Worm (Caenorhabditis elegans) whole organism, mixed stage, embryonic: Measurements from ENCODE around the gene Y57G11A.4.

Experiments used
- M03D4.4 ChIP-seq: sonication (generic microtip); optimal IDR thresholded peaks from 2 replicates; lab custom pipeline; 2017; ENCODE audit warnings: mild to moderate bottlenecking, missing genetic modification characterization, missing compliant biosample characterization
- ceh-39 ChIP-seq: fragments of 150-350 bp; optimal IDR thresholded peaks from 2 replicates; lab custom pipeline; 2014; ENCODE audit warnings: missing biosample characterization, missing genetic modification characterization
- ceh-43 ChIP-seq: fragments of 200-800 bp; sonication (Bioruptor generic); optimal IDR thresholded peaks from 2 replicates; lab custom pipeline; 2018; ENCODE audit warnings: mild to moderate bottlenecking, missing genetic modification characterization, moderate library complexity, missing compliant biosample characterization
- ceh-83 ChIP-seq: fragments of 200-800 bp; sonication (Bioruptor generic); optimal IDR thresholded peaks from 2 replicates; lab custom pipeline; 2018; ENCODE audit warnings: mild to moderate bottlenecking, missing genetic modification characterization, missing compliant biosample characterization
- cnd-1 ChIP-seq: fragments of 200-800 bp; sonication (Bioruptor generic); optimal IDR thresholded peaks from 2 replicates; lab custom pipeline; 2018; ENCODE audit warnings: mild to moderate bottlenecking, missing genetic modification characterization, missing compliant biosample characterization
- drap-1 ChIP-seq: fragments of 200-800 bp; sonication (Bioruptor generic); optimal IDR thresholded peaks from 3 replicates; lab custom pipeline; 2018; ENCODE audit warnings: mild to moderate bottlenecking, missing genetic modification characterization, missing compliant biosample characterization
- elt-1 ChIP-seq: sonication (generic microtip); optimal IDR thresholded peaks from 2 replicates; lab custom pipeline; 2017; ENCODE audit warnings: missing genetic modification characterization, mild to moderate bottlenecking, missing compliant biosample characterization, antibody characterized with exemption, moderate library complexity, borderline replicate concordance; ENCODE audit not compliant: insufficient read depth
- elt-3 ChIP-seq: fragments of 150-350 bp; optimal IDR thresholded peaks from 2 replicates; lab custom pipeline; 2014; ENCODE audit warnings: missing biosample characterization, missing genetic modification characterization
- flh-1 ChIP-seq: fragments of 200-800 bp; sonication (Bioruptor generic); optimal IDR thresholded peaks from 2 replicates; lab custom pipeline; 2018; ENCODE audit warnings: mild to moderate bottlenecking, missing genetic modification characterization, moderate library complexity, missing compliant biosample characterization
- ham-2 ChIP-seq: fragments of 200-800 bp; sonication (Bioruptor generic); optimal IDR thresholded peaks from 2 replicates; lab custom pipeline; 2018; ENCODE audit warnings: mild to moderate bottlenecking, missing genetic modification characterization, missing compliant biosample characterization
- hlh-1 ChIP-seq: fragments of 150-350 bp; optimal IDR thresholded peaks from 2 replicates; lab custom pipeline; 2014; ENCODE audit warnings: missing biosample characterization, missing genetic modification reagents, missing genetic modification characterization
- lin-13 ChIP-seq: fragments of 150-350 bp; optimal IDR thresholded peaks from 2 replicates; lab custom pipeline; 2014; ENCODE audit warnings: missing biosample characterization, missing genetic modification characterization
- lsy-2 ChIP-seq: fragments of 150-350 bp; optimal IDR thresholded peaks from 2 replicates; lab custom pipeline; 2014; ENCODE audit warnings: missing biosample characterization, missing genetic modification characterization
- mep-1 ChIP-seq: fragments of 150-350 bp; optimal IDR thresholded peaks from 2 replicates; lab custom pipeline; 2017; ENCODE audit warnings: missing biosample characterization, missing genetic modification reagents, missing genetic modification characterization, inconsistent platforms
- mls-2 ChIP-seq: sonication (generic microtip); optimal IDR thresholded peaks from 2 replicates; lab custom pipeline; 2016; ENCODE audit warnings: mild to moderate bottlenecking, missing genetic modification characterization, moderate library complexity, missing compliant biosample characterization
- nhr-12 ChIP-seq: fragments of 150-350 bp; optimal IDR thresholded peaks from 2 replicates; lab custom pipeline; 2014; ENCODE audit warnings: missing biosample characterization, missing genetic modification characterization
- nhr-237 ChIP-seq: fragments of 150-350 bp; optimal IDR thresholded peaks from 2 replicates; lab custom pipeline; 2014; ENCODE audit warnings: missing biosample characterization, missing genetic modification characterization
- nhr-28 ChIP-seq: fragments of 150-350 bp; optimal IDR thresholded peaks from 2 replicates; lab custom pipeline; 2014; ENCODE audit warnings: missing biosample characterization, missing genetic modification characterization
- nhr-76 ChIP-seq: sonication (generic microtip); optimal IDR thresholded peaks from 2 replicates; lab custom pipeline; 2017; ENCODE audit warnings: missing biosample characterization, missing genetic modification characterization
- pha-4 ChIP-seq: fragments of 150-350 bp; optimal IDR thresholded peaks from 2 replicates; lab custom pipeline; 2018; ENCODE audit warnings: missing biosample characterization, missing genetic modification reagents, missing genetic modification characterization
- sem-2 ChIP-seq: fragments of 200-800 bp; sonication (Bioruptor generic); optimal IDR thresholded peaks from 2 replicates; lab custom pipeline; 2018; ENCODE audit warnings: mild to moderate bottlenecking, missing genetic modification characterization, missing compliant biosample characterization
- snpc-4 ChIP-seq: fragments of 150-350 bp; optimal IDR thresholded peaks from 2 replicates; lab custom pipeline; 2014; ENCODE audit warnings: missing biosample characterization, missing genetic modification characterization
- sptf-1 ChIP-seq: sonication (generic microtip); optimal IDR thresholded peaks from 2 replicates; lab custom pipeline; 2017; ENCODE audit warnings: mild to moderate bottlenecking, missing genetic modification characterization, moderate library complexity, missing compliant biosample characterization
- tbx-8 ChIP-seq: fragments of 200-800 bp; sonication (Bioruptor generic); optimal IDR thresholded peaks from 2 replicates; lab custom pipeline; 2018; ENCODE audit warnings: mild to moderate bottlenecking, missing genetic modification characterization, moderate library complexity, missing compliant biosample characterization
- unc-120 ChIP-seq: sonication (generic microtip); optimal IDR thresholded peaks from 2 replicates; lab custom pipeline; 2017; ENCODE audit warnings: missing genetic modification characterization, missing compliant biosample characterization; ENCODE audit not compliant: poor library complexity, severe bottlenecking
- unc-39 ChIP-seq: fragments of 150-350 bp; optimal IDR thresholded peaks from 2 replicates; lab custom pipeline; 2014; ENCODE audit warnings: missing biosample characterization, missing genetic modification characterization
- unc-62 ChIP-seq: fragments of 150-350 bp; optimal IDR thresholded peaks from 2 replicates; lab custom pipeline; 2014; ENCODE audit warnings: missing biosample characterization, missing genetic modification reagents, missing genetic modification characterization
- zip-8 ChIP-seq: fragments of 150-350 bp; optimal IDR thresholded peaks from 2 replicates; lab custom pipeline; 2014; ENCODE audit warnings: missing biosample characterization, missing genetic modification characterization
- ztf-11 ChIP-seq: fragments of 150-350 bp; optimal IDR thresholded peaks from 2 replicates; lab custom pipeline; 2014; ENCODE audit warnings: missing biosample characterization, missing genetic modification characterization

Y57G11A.4 gene

ce11 chrIV:14505066-14505465 lies 23.0 kb downstream of the Y57G11A.4 start, which contains the start of gene tag-273:
TSS of gene tag-273 (minus strand) at chrIV:14505166.
- TF ChIP-seq M03D4.4 (no peak), elt-3 (tag; lab: Kevin White, UChicago) (no peak), sem-2 (GFP tag; lab: Kevin White, UChicago) (no peak), ham-2 (GFP tag; lab: Kevin White, UChicago) (no peak), ceh-39 (tag; lab: Kevin White, UChicago) (no peak), pha-4 (tag; lab: Kevin White, UChicago) (no peak), nhr-237 (tag; lab: Kevin White, UChicago) (no peak)

DNA sequence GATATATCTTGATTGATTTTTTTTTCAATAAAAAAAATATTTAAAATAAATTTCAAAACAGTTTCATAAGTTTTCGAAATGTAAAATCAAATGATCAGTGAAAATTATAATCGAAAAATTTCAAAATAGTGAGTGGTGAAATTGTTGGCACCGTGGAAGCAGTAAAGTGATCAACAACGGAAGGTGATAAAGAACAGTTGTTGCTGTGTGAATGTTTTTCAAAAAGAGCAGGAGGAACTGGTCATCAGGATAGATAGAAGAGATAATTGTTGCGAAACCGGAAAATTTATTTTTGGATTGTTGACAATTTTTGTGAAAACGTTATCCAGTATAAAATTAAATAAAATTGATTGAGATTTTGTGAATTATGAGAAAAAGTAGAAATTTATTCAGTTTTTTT lies 24.0 kb downstream of the Y57G11A.4 start:
- no peak for TF ChIP-seq unc-120
- peak; percentile 54 for TF ChIP-seq hlh-1 (tag; lab: Kevin White, UChicago)

- TF ChIP-seq elt-3 (tag; lab: Kevin White, UChicago) (no peak), nhr-12 (tag; lab: Kevin White, UChicago) (no peak), unc-120 (no peak), hlh-1 (tag; lab: Kevin White, UChicago) (peak; percentile 71), M03D4.4 (no peak), elt-1 (tag; lab: Kevin White, UChicago) (no peak), unc-62 (GFP tag; lab: Kevin White, UChicago) (peak; percentile 36)
These were observed 24.9 kb downstream of the Y57G11A.4 start for ce11 chrIV:14506995-14507394.

DNA sequence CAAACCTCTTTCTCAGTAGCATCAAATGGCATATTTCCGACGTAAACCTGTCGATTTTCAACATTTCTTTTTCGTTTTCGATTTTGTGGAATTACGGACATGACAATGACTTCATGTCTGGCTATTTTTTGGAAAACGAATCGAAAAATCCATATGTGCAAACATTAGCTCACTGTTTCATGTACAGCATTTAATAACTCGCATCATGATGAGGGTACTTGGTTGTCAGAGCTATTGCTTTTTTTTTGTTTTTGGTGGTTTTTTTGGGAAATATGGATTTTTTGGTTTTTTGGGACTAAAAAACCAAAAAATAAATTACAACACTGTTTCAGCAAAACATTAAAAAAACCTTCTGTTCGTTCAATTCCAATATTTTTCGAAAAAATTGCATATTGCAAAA lies 30.3 kb downstream of the Y57G11A.4 start, which contains the start of gene Y57G11A.5:
Y57G11A.5 (minus strand) TSS at position 101 of the 400 bp plus-strand sequence.
- TF ChIP-seq lsy-2 (tag; lab: Kevin White, UChicago) = no peak
- TF ChIP-seq flh-1 (GFP tag; lab: Kevin White, UChicago) = no peak
- TF ChIP-seq unc-62 (GFP tag; lab: Kevin White, UChicago) = no peak
- no peak for TF ChIP-seq ceh-43 (GFP tag; lab: Kevin White, UChicago)
- TF ChIP-seq ceh-39 (tag; lab: Kevin White, UChicago) = no peak
- no peak for TF ChIP-seq snpc-4 (tag; lab: Kevin White, UChicago)
- TF ChIP-seq ham-2 (GFP tag; lab: Kevin White, UChicago) = no peak
- no peak for TF ChIP-seq drap-1 (GFP tag; lab: Kevin White, UChicago)
- no peak for TF ChIP-seq tbx-8 (GFP tag; lab: Kevin White, UChicago)
- TF ChIP-seq elt-1 (tag; lab: Kevin White, UChicago) = no peak
- TF ChIP-seq nhr-28 (tag; lab: Kevin White, UChicago) = no peak

DNA sequence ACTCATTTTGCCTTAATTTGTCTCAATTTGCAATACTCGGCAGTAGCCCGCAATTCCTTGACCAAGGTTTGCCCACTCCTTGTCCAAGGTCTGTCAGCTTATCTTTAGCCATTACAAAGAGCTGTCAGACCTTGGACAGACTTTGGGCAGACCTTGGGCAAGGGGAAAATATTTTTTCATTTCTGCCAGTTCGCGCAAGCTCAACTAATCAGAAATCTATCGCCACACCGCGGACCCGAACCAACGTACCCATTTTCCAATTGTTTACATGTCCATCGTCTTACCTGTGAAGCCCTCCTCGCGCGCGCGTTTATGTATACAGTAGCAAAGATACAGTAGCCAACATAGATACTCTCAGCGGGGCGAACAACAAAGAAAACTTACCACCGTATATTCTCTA lies 33.1 kb downstream of the Y57G11A.4 start:
- TF ChIP-seq lin-13 (tag; lab: Kevin White, UChicago) (no peak), unc-39 (tag; lab: Kevin White, UChicago) (no peak), M03D4.4 (no peak), mep-1 (tag; lab: Kevin White, UChicago) (no peak), sptf-1 (tag; lab: Kevin White, UChicago) (no peak), sem-2 (GFP tag; lab: Kevin White, UChicago) (no peak), ztf-11 (tag; lab: Kevin White, UChicago) (no peak), elt-3 (tag; lab: Kevin White, UChicago) (no peak)

DNA sequence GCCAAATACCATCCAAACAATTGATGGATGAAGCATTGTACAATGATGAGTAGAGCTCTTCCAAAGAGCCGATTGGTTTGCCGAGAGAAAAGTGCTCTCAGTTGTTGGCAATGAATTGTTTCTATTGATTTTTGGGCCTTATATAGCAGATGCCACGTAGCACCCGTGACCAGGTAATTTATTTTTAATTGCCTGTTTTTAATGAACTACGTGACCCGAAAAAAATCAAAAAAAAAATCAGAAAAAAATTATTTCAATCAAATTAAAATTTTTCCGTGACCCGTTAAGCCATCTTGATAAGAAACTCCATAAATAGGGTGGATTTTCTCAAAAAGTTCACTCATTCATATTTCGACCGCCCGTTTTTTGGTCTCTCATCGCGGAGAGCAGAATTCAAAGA lies 37.3 kb downstream of the Y57G11A.4 start, which contains the start of the genes Y57G11A.2 and T27E7.1:
Y57G11A.2 (minus strand) TSS at position 101 of the 400 bp plus-strand sequence.
T27E7.1 (plus strand) TSS at position 337 of the 400 bp plus-strand sequence.
- TF ChIP-seq sptf-1 (tag; lab: Kevin White, UChicago) (no peak), lin-13 (tag; lab: Kevin White, UChicago) (no peak), drap-1 (GFP tag; lab: Kevin White, UChicago) (no peak), nhr-12 (tag; lab: Kevin White, UChicago) (no peak), ceh-43 (GFP tag; lab: Kevin White, UChicago) (no peak), ceh-39 (tag; lab: Kevin White, UChicago) (no peak), hlh-1 (tag; lab: Kevin White, UChicago) (no peak)

DNA sequence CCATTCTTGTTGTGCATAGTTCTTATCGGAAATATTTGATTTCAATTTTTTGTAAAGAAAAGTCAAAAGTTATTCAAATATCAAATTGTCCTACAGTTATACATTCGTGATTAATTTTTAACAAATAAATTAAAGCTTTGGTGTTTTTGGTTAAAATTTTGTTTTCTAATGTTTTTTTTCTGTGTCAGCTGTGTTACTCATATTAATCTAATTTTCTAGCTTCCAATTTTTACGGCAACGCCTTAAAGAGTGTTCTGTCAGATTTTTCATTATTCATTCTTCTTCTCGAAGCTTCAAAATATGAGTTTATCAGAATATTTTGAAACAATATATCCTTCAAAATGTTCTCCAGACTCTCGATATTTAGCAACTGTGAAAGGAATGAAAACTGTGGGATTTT lies 41.5 kb downstream of the Y57G11A.4 start, which contains the start of gene srh-63:
srh-63 (plus strand) TSS at position 301 of the 400 bp plus-strand sequence.
- TF ChIP-seq elt-1 (tag; lab: Kevin White, UChicago) = no peak
- TF ChIP-seq sem-2 (GFP tag; lab: Kevin White, UChicago) = no peak
- TF ChIP-seq ham-2 (GFP tag; lab: Kevin White, UChicago) = no peak
- TF ChIP-seq nhr-237 (tag; lab: Kevin White, UChicago) = no peak
- no peak for TF ChIP-seq drap-1 (GFP tag; lab: Kevin White, UChicago)
- no peak for TF ChIP-seq cnd-1 (tag; lab: Kevin White, UChicago)
- TF ChIP-seq ceh-83 (GFP tag; lab: Kevin White, UChicago) = no peak
- TF ChIP-seq mls-2 (tag; lab: Kevin White, UChicago) = no peak
- TF ChIP-seq zip-8 (tag; lab: Kevin White, UChicago) = no peak
- TF ChIP-seq lin-13 (tag; lab: Kevin White, UChicago) = no peak
- no peak for TF ChIP-seq tbx-8 (GFP tag; lab: Kevin White, UChicago)
- TF ChIP-seq nhr-76 (tag; lab: Kevin White, UChicago) = no peak
- TF ChIP-seq pha-4 (tag; lab: Kevin White, UChicago) = no peak
- no peak for TF ChIP-seq ceh-39 (tag; lab: Kevin White, UChicago)
- TF ChIP-seq, all 35 proteins: peak for 0
